Worm (Caenorhabditis elegans) whole organism, L3 larva: Measurements from ENCODE around the gene C23G10.1.

Experiments used
- ama-1 ChIP-seq: fragments of 150-350 bp; optimal IDR thresholded peaks from 2 replicates; lab custom pipeline; 2018
- ceh-82 ChIP-seq: fragments of 150-350 bp; optimal IDR thresholded peaks from 2 replicates; lab custom pipeline; 2014; ENCODE audit warnings: missing biosample characterization, missing genetic modification characterization
- egl-27 ChIP-seq: sonication (generic microtip); optimal IDR thresholded peaks from 4 replicates; lab custom pipeline; 2017; ENCODE audit warnings: missing biosample characterization, missing genetic modification reagents, missing genetic modification characterization
- elt-1 ChIP-seq: fragments of 150-350 bp; optimal IDR thresholded peaks from 2 replicates; lab custom pipeline; 2014; ENCODE audit warnings: missing biosample characterization, missing genetic modification characterization
- elt-2 ChIP-seq: sonication (generic microtip); optimal IDR thresholded peaks from 2 replicates; lab custom pipeline; 2016; ENCODE audit warnings: missing genetic modification reagents, mild to moderate bottlenecking, missing genetic modification characterization, missing compliant biosample characterization
- fkh-10 ChIP-seq: sonication (generic microtip); optimal IDR thresholded peaks from 2 replicates; lab custom pipeline; 2017; ENCODE audit warnings: missing biosample characterization, missing genetic modification reagents, missing genetic modification characterization
- nhr-237 ChIP-seq: fragments of 150-350 bp; optimal IDR thresholded peaks from 2 replicates; lab custom pipeline; 2014; ENCODE audit warnings: missing biosample characterization, missing genetic modification characterization
- nhr-25 ChIP-seq: sonication (generic microtip); optimal IDR thresholded peaks from 2 replicates; lab custom pipeline; 2017; ENCODE audit warnings: missing biosample characterization, missing genetic modification characterization
- nhr-67 ChIP-seq: fragments of 150-350 bp; optimal IDR thresholded peaks from 2 replicates; lab custom pipeline; 2014; ENCODE audit warnings: missing biosample characterization, missing genetic modification characterization
- pha-4 ChIP-seq: fragments of 150-350 bp; optimal IDR thresholded peaks from 2 replicates; lab custom pipeline; 2014; ENCODE audit warnings: missing biosample characterization, missing genetic modification reagents, missing genetic modification characterization
- pqm-1 ChIP-seq: fragments of 150-350 bp; optimal IDR thresholded peaks from 2 replicates; lab custom pipeline; 2017; ENCODE audit warnings: missing biosample characterization, missing genetic modification characterization, inconsistent platforms
- unc-39 ChIP-seq: sonication (generic microtip); optimal IDR thresholded peaks from 4 replicates; lab custom pipeline; 2017; ENCODE audit warnings: missing biosample characterization, missing genetic modification characterization

ce11 chrIII:6256675-6257074 lies 47.6 kb downstream of the C23G10.1 start, which contains the start of gene srg-9:
- no peak for TF ChIP-seq ama-1 (lab: Kevin White, UChicago)
- TF ChIP-seq nhr-67 (tag; lab: Kevin White, UChicago), result no peak
- TF ChIP-seq elt-1 (tag; lab: Kevin White, UChicago), result no peak
- TF ChIP-seq nhr-237 (tag; lab: Kevin White, UChicago), result no peak
- no peak for TF ChIP-seq pha-4 (tag; lab: Kevin White, UChicago)
- TF ChIP-seq ceh-82 (tag; lab: Kevin White, UChicago), result no peak
- no peak for TF ChIP-seq unc-39 (tag; lab: Kevin White, UChicago)
- no peak for TF ChIP-seq egl-27
- TF ChIP-seq fkh-10 (GFP tag; lab: Kevin White, UChicago), result no peak
- TF ChIP-seq pqm-1 (tag; lab: Kevin White, UChicago), result no peak
- no peak for TF ChIP-seq nhr-25 (tag; lab: Kevin White, UChicago)
- TF ChIP-seq elt-2, result no peak
